Fruit fly (Drosophila melanogaster): ENCODE results near the gene Mpi.

The Mpi gene

dm6 chr3R:9710886-9711285, 48.5 kb upstream of the Mpi start, which contains the start of the genes trbd and dmt (continued):
- TF ChIP-seq CG9797 (GFP tag; optimal IDR thresholded peaks at IDR 0.05) (peak; percentile 96), bigmax (GFP tag; optimal IDR thresholded peaks at IDR 0.05) (peak; percentile 63), CG4730 (GFP tag; IDR thresholded peaks at IDR 0.05) (no peak), CG17328 (GFP tag; IDR thresholded peaks at IDR 0.05) (no peak), CG9817 (tag; optimal IDR thresholded peaks at IDR 0.05) (no peak), CG14667 (GFP tag; IDR thresholded peaks at IDR 0.05) (no peak), Dip2 (GFP tag; IDR thresholded peaks at IDR 0.05) (no peak), CG16779 (GFP tag; IDR thresholded peaks at IDR 0.05) (no peak), twi (tag; optimal IDR thresholded peaks at IDR 0.05) (no peak), Sry-δ (GFP tag; optimal IDR thresholded peaks at IDR 0.05) (peak; percentile 83), Dp (GFP tag; optimal IDR thresholded peaks at IDR 0.05) (peak; percentile 84), sens (GFP tag) (no peak), pros (GFP tag; optimal IDR thresholded peaks at IDR 0.05) (no peak), Stat92E (GFP tag; optimal IDR thresholded peaks at IDR 0.05) (peak in 1 of 3 experiments; percentile 64), CG14050 (GFP tag; IDR thresholded peaks at IDR 0.05) (no peak), ci (GFP tag; IDR thresholded peaks at IDR 0.05) (no peak), h (optimal IDR thresholded peaks at IDR 0.05) (no peak), gfzf (GFP tag; optimal IDR thresholded peaks at IDR 0.05) (peak; percentile 99), ap (GFP tag; IDR thresholded peaks at IDR 0.05) (no peak), shn (GFP tag; optimal IDR thresholded peaks at IDR 0.05) (peak; percentile 37), Xrp1 (GFP tag; IDR thresholded peaks at IDR 0.05) (no peak), Fer3 (tag; optimal IDR thresholded peaks at IDR 0.05) (no peak), peb (GFP tag; IDR thresholded peaks at IDR 0.05) (no peak), CG30403 (GFP tag; optimal IDR thresholded peaks at IDR 0.05) (peak; percentile 58), CG1603 (tag; optimal IDR thresholded peaks at IDR 0.05) (peak; percentile 93), D19A (tag; optimal IDR thresholded peaks at IDR 0.05) (no peak), CG6654 (GFP tag; optimal IDR thresholded peaks at IDR 0.05) (no peak), yki (optimal IDR thresholded peaks at IDR 0.05) (no peak), jing (GFP tag; optimal IDR thresholded peaks at IDR 0.05) (no peak), ATbp (GFP tag; optimal IDR thresholded peaks at IDR 0.05) (no peak), CG7372 (GFP tag; IDR thresholded peaks at IDR 0.05) (no peak), sima (GFP tag; optimal IDR thresholded peaks at IDR 0.05) (peak; percentile 24), CG10543 (GFP tag; optimal IDR thresholded peaks at IDR 0.05) (no peak), trem (tag; optimal IDR thresholded peaks at IDR 0.05) (peak; percentile 78), YL-1 (GFP tag; optimal IDR thresholded peaks at IDR 0.05) (peak; percentile 93), exex (tag; optimal IDR thresholded peaks at IDR 0.05) (no peak), CTCF (GFP tag; optimal IDR thresholded peaks at IDR 0.05) (no peak), pnt (GFP tag; optimal IDR thresholded peaks at IDR 0.05) (peak; percentile 29), CG10462 (GFP tag; optimal IDR thresholded peaks at IDR 0.05) (peak; percentile 11), p53 (GFP tag; optimal IDR thresholded peaks at IDR 0.05) (peak; percentile 78), sens-2 (GFP tag; IDR thresholded peaks at IDR 0.05) (no peak), Dip3 (GFP tag; optimal IDR thresholded peaks at IDR 0.05) (peak; percentile 85), mld (GFP tag; IDR thresholded peaks at IDR 0.05; ENCODE audit: partially characterized antibody) (no peak), NC2β (GFP tag; optimal IDR thresholded peaks at IDR 0.05) (peak; percentile 79), CG31441 (GFP tag; IDR thresholded peaks at IDR 0.05) (no peak), fd3F (GFP tag; optimal IDR thresholded peaks at IDR 0.05) (no peak), HLH54F (GFP tag; optimal IDR thresholded peaks at IDR 0.05) (peak; percentile 74), crp (GFP tag; optimal IDR thresholded peaks at IDR 0.05) (peak; percentile 45 to 92), Deaf1 (tag; optimal IDR thresholded peaks at IDR 0.05) (no peak), Ets65A (GFP tag) (peak; percentile 98), CHES-1-like (GFP tag; optimal IDR thresholded peaks at IDR 0.05) (peak; percentile 92), Kr (GFP tag; optimal IDR thresholded peaks at IDR 0.05) (no peak), ham (GFP tag; IDR thresholded peaks at IDR 0.05) (no peak), tna (GFP tag; IDR thresholded peaks at IDR 0.05; ENCODE audit: partially characterized antibody) (no peak)

Measured in whole organism, embryonic.